Worm (Caenorhabditis elegans) whole organism, L4 larva: Measurements from ENCODE around the gene srh-40.

Experiments used
- ceh-82 ChIP-seq: sonication (generic microtip); optimal IDR thresholded peaks from 2 replicates; lab custom pipeline; 2017; ENCODE audit warnings: missing biosample characterization, missing genetic modification characterization
- nhr-111 ChIP-seq: fragments of 200-800 bp; sonication (Bioruptor generic); optimal IDR thresholded peaks from 2 replicates; lab custom pipeline; 2018; ENCODE audit warnings: mild to moderate bottlenecking, missing genetic modification characterization, missing compliant biosample characterization
- ztf-11 ChIP-seq: fragments of 150-350 bp; optimal IDR thresholded peaks from 2 replicates; lab custom pipeline; 2014; ENCODE audit warnings: missing biosample characterization, missing genetic modification characterization

DNA sequence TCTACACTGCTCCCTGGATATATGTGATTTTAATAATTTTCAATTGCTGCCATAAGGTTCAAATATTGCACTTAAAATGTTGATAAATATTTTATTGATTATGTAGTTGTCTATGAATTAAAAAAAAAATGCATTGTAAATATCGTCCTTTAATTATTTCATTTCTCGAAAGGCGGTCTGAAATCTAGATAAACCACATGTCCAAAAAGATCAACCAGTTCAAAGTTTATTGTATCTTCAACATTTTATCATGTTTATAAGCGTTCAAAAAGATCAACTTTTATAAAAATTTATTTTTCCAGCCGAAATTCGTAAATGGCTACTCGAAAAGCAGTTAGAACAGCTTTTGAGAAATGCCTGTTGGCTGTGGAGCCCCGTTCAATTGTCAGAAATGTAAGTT is 9.3 kb downstream of the srh-40 start, which contains the start of gene C13B9.2:
- TF ChIP-seq nhr-111 (GFP tag; lab: Kevin White, UChicago) (no peak), ceh-82 (no peak), ztf-11 (tag; lab: Kevin White, UChicago) (no peak)
